Worm (Caenorhabditis elegans) whole organism, young adult: ENCODE results near the gene msh-5.

ENCODE experiments used
- D2030.7 ChIP-seq: fragments of 200-800 bp; sonication (Bioruptor generic); IDR thresholded peaks from 2 replicates; pipeline ENCODE4 v1.3.6; 2022; ENCODE audit warnings: missing genetic modification reagents, missing genetic modification characterization, missing compliant biosample characterization
- F39B2.1 ChIP-seq: fragments of 200-800 bp; sonication (Bioruptor generic); IDR thresholded peaks from 2 replicates; pipeline ENCODE4 v1.3.6; 2022; ENCODE audit warnings: missing genetic modification reagents, missing genetic modification characterization, missing compliant biosample characterization
- F49E8.2 ChIP-seq: sonication (generic microtip); optimal IDR thresholded peaks from 3 replicates; lab custom pipeline; 2017; ENCODE audit warnings: missing genetic modification characterization, mild to moderate bottlenecking, missing compliant biosample characterization, antibody characterized with exemption, moderate library complexity; ENCODE audit not compliant: insufficient read depth
- K11D2.4 ChIP-seq: fragments of 200-800 bp; sonication (Bioruptor generic); IDR thresholded peaks from 2 replicates; pipeline ENCODE4 v1.3.6; 2022; ENCODE audit warnings: missing genetic modification reagents, missing genetic modification characterization, missing compliant biosample characterization
- Y53G8AR.9 ChIP-seq: fragments of 200-800 bp; sonication (Bioruptor generic); conservative IDR thresholded peaks from 2 replicates; pipeline ENCODE4 v1.3.6; 2022; ENCODE audit warnings: missing genetic modification reagents, missing genetic modification characterization, missing compliant biosample characterization
- akir-1 ChIP-seq: fragments of 200-800 bp; sonication (Bioruptor generic); optimal IDR thresholded peaks from 2 replicates; lab custom pipeline; 2018; ENCODE audit warnings: mild to moderate bottlenecking, missing genetic modification characterization, moderate library complexity, missing compliant biosample characterization
- aptf-2 ChIP-seq: fragments of 200-800 bp; sonication (Bioruptor generic); conservative IDR thresholded peaks from 2 replicates; pipeline ENCODE4 v1.3.6; 2022; ENCODE audit warnings: missing genetic modification reagents, missing genetic modification characterization, missing compliant biosample characterization
- aptf-3 ChIP-seq: fragments of 200-800 bp; sonication (Bioruptor generic); IDR thresholded peaks from 2 replicates; pipeline ENCODE4 v1.3.6; 2022; ENCODE audit warnings: missing genetic modification characterization, missing compliant biosample characterization
- ceh-27 ChIP-seq: fragments of 200-800 bp; sonication (Bioruptor generic); optimal IDR thresholded peaks from 2 replicates; lab custom pipeline; 2018; ENCODE audit warnings: mild to moderate bottlenecking, missing genetic modification characterization, moderate library complexity, missing compliant biosample characterization
- egl-18 ChIP-seq: fragments of 200-800 bp; sonication (Bioruptor generic); IDR thresholded peaks from 2 replicates; pipeline ENCODE4 v1.3.6; 2022; ENCODE audit warnings: missing genetic modification reagents, missing genetic modification characterization, missing compliant biosample characterization
- ekl-4 ChIP-seq: fragments of 200-800 bp; sonication (Bioruptor generic); IDR thresholded peaks from 2 replicates; pipeline ENCODE4 v1.3.6; 2022; ENCODE audit warnings: missing genetic modification reagents, missing genetic modification characterization, missing compliant biosample characterization
- ets-4 ChIP-seq: fragments of 200-800 bp; sonication (Bioruptor generic); optimal IDR thresholded peaks from 2 replicates; lab custom pipeline; 2018; ENCODE audit warnings: mild to moderate bottlenecking, missing genetic modification characterization, missing compliant biosample characterization
- fkh-3 ChIP-seq: sonication (generic microtip); optimal IDR thresholded peaks from 2 replicates; lab custom pipeline; 2016; ENCODE audit warnings: mild to moderate bottlenecking, missing genetic modification characterization, missing compliant biosample characterization
- him-1 ChIP-seq: sonication (generic microtip); optimal IDR thresholded peaks from 2 replicates; lab custom pipeline; 2016; ENCODE audit warnings: missing genotype, missing genetic modification reagents, missing genetic modification characterization, missing compliant biosample characterization
- hlh-12 ChIP-seq: sonication (generic microtip); optimal IDR thresholded peaks from 2 replicates; lab custom pipeline; 2016; ENCODE audit warnings: missing genetic modification characterization, missing compliant biosample characterization
- hrde-1 ChIP-seq: sonication (generic microtip); optimal IDR thresholded peaks from 2 replicates; lab custom pipeline; 2016; ENCODE audit warnings: missing genetic modification characterization, mild to moderate bottlenecking, missing compliant biosample characterization, moderate library complexity, missing genotype, missing genetic modification reagents, borderline replicate concordance
- lag-1 ChIP-seq: fragments of 200-800 bp; sonication (Bioruptor generic); IDR thresholded peaks from 2 replicates; pipeline ENCODE4 v1.3.6; 2022; ENCODE audit warnings: missing genetic modification reagents, missing genetic modification characterization, missing compliant biosample characterization
- lin-35 ChIP-seq, 3 experiments: fragments of 150-350 bp in 2 of 3; sonication (generic microtip) in 1 of 3; optimal IDR thresholded peaks; 2 replicates each; lab custom pipeline; 2014 to 2018; ENCODE audit warnings: missing biosample characterization in 3 of 3, missing genetic modification characterization in 3 of 3, missing genetic modification reagents in 3 of 3
- lir-1 ChIP-seq: fragments of 200-800 bp; sonication (Bioruptor generic); conservative IDR thresholded peaks from 2 replicates; pipeline ENCODE4 v1.3.6; 2022; ENCODE audit warnings: missing genetic modification reagents, missing genetic modification characterization, missing compliant biosample characterization
- lsl-1 ChIP-seq: fragments of 200-800 bp; sonication (Bioruptor generic); optimal IDR thresholded peaks from 2 replicates; lab custom pipeline; 2018; ENCODE audit warnings: mild to moderate bottlenecking, missing genetic modification characterization, moderate library complexity, missing compliant biosample characterization
- madf-10 ChIP-seq: sonication (generic microtip); optimal IDR thresholded peaks from 2 replicates; lab custom pipeline; 2016; ENCODE audit warnings: mild to moderate bottlenecking, missing genetic modification characterization, missing compliant biosample characterization
- madf-8 ChIP-seq: fragments of 200-800 bp; sonication (Bioruptor generic); conservative IDR thresholded peaks from 2 replicates; pipeline ENCODE4 v1.3.6; 2022; ENCODE audit warnings: missing genetic modification reagents, missing genetic modification characterization, missing compliant biosample characterization
- mes-4 ChIP-seq: sonication (generic microtip); optimal IDR thresholded peaks from 2 replicates; lab custom pipeline; 2016; ENCODE audit warnings: missing genotype, missing genetic modification characterization, missing compliant biosample characterization
- nhr-27 ChIP-seq: fragments of 200-800 bp; sonication (Bioruptor generic); optimal IDR thresholded peaks from 2 replicates; lab custom pipeline; 2018; ENCODE audit warnings: mild to moderate bottlenecking, missing genetic modification characterization, moderate library complexity, missing compliant biosample characterization
- repo-1 ChIP-seq: sonication (generic microtip); optimal IDR thresholded peaks from 2 replicates; lab custom pipeline; 2017; ENCODE audit warnings: mild to moderate bottlenecking, missing genetic modification characterization, missing compliant biosample characterization
- sdz-38 ChIP-seq: sonication (generic microtip); optimal IDR thresholded peaks from 2 replicates; lab custom pipeline; 2016; ENCODE audit warnings: missing genotype, missing genetic modification characterization, missing compliant biosample characterization
- snpc-3.4 ChIP-seq: sonication (generic microtip); optimal IDR thresholded peaks from 2 replicates; lab custom pipeline; 2017; ENCODE audit warnings: missing genetic modification characterization, mild to moderate bottlenecking, missing compliant biosample characterization, antibody characterized with exemption, moderate library complexity, missing genotype, missing genetic modification reagents
- somi-1 ChIP-seq: fragments of 200-800 bp; sonication (Bioruptor generic); optimal IDR thresholded peaks from 2 replicates; lab custom pipeline; 2018; ENCODE audit warnings: mild to moderate bottlenecking, missing genetic modification characterization, missing compliant biosample characterization
- tbp1 ChIP-seq: fragments of 200-800 bp; sonication (Bioruptor generic); optimal IDR thresholded peaks from 2 replicates; lab custom pipeline; 2018; ENCODE audit warnings: mild to moderate bottlenecking, missing genetic modification characterization, missing compliant biosample characterization
- xnd-1 ChIP-seq: sonication (generic microtip); optimal IDR thresholded peaks from 2 replicates; lab custom pipeline; 2016; ENCODE audit warnings: missing genotype, missing genetic modification reagents, missing genetic modification characterization, missing compliant biosample characterization
- ztf-25 ChIP-seq: fragments of 200-800 bp; sonication (Bioruptor generic); IDR thresholded peaks from 2 replicates; pipeline ENCODE4 v1.3.6; 2022; ENCODE audit warnings: missing genetic modification reagents, missing genetic modification characterization, missing compliant biosample characterization
- ztf-26 ChIP-seq: sonication (generic microtip); optimal IDR thresholded peaks from 2 replicates; lab custom pipeline; 2017; ENCODE audit warnings: missing genetic modification characterization, missing compliant biosample characterization
- ztf-3 ChIP-seq: fragments of 200-800 bp; sonication (Bioruptor generic); optimal IDR thresholded peaks from 2 replicates; lab custom pipeline; 2018; ENCODE audit warnings: mild to moderate bottlenecking, missing genetic modification characterization, missing compliant biosample characterization

The msh-5 gene

ce11 chrIV:13190075-13190474 lies 35.0 kb downstream of the msh-5 start:
- no peak for TF ChIP-seq F39B2.1 (GFP tag; lab: Robert Waterston, UW)
- no peak for TF ChIP-seq hrde-1 (tag; lab: Kevin White, UChicago)
- TF ChIP-seq K11D2.4 (GFP tag; lab: Robert Waterston, UW): no peak
- no peak for TF ChIP-seq ztf-26 (tag; lab: Kevin White, UChicago)
- no peak for TF ChIP-seq xnd-1 (tag; lab: Kevin White, UChicago)
- TF ChIP-seq sdz-38 (tag; lab: Kevin White, UChicago): no peak
- TF ChIP-seq madf-10 (tag; lab: Kevin White, UChicago): no peak
- no peak for TF ChIP-seq somi-1 (GFP tag; lab: Kevin White, UChicago)
- no peak for TF ChIP-seq aptf-2 (GFP tag; lab: Robert Waterston, UW)
- no peak for TF ChIP-seq akir-1 (GFP tag; lab: Kevin White, UChicago)
- no peak for TF ChIP-seq D2030.7 (GFP tag; lab: Robert Waterston, UW)
- TF ChIP-seq ztf-3 (GFP tag; lab: Kevin White, UChicago): no peak
- no peak for TF ChIP-seq ekl-4 (GFP tag; lab: Robert Waterston, UW)
- no peak for TF ChIP-seq tbp1 (GFP tag; lab: Kevin White, UChicago)
- no peak for TF ChIP-seq lin-35 (GFP tag; optimal IDR thresholded peaks at IDR 0.05; lab: Kevin White, UChicago)
- TF ChIP-seq hlh-12 (tag; lab: Kevin White, UChicago): no peak

ce11 chrIV:13193239-13193638 lies 38.2 kb downstream of the msh-5 start, which contains the start of gene F58D2.5:
Gene F58D2.5, minus strand, starts transcription at chrIV:13193339.
- no peak for TF ChIP-seq fkh-3 (tag; lab: Kevin White, UChicago)
- TF ChIP-seq lsl-1 (GFP tag; lab: Kevin White, UChicago): no peak
- TF ChIP-seq lag-1 (GFP tag; lab: Robert Waterston, UW): no peak
- TF ChIP-seq hlh-12 (tag; lab: Kevin White, UChicago): no peak
- no peak for TF ChIP-seq madf-8 (GFP tag; lab: Robert Waterston, UW)
- TF ChIP-seq ekl-4 (GFP tag; lab: Robert Waterston, UW): no peak
- TF ChIP-seq ets-4 (GFP tag; lab: Kevin White, UChicago): no peak
- TF ChIP-seq D2030.7 (GFP tag; lab: Robert Waterston, UW): no peak
- TF ChIP-seq mes-4 (tag; lab: Kevin White, UChicago): no peak
- no peak for TF ChIP-seq hrde-1 (tag; lab: Kevin White, UChicago)
- no peak for TF ChIP-seq repo-1 (tag; lab: Kevin White, UChicago)
- TF ChIP-seq egl-18 (GFP tag; lab: Robert Waterston, UW): no peak

- TF ChIP-seq ztf-25 (GFP tag; lab: Robert Waterston, UW) (no peak), akir-1 (GFP tag; lab: Kevin White, UChicago) (no peak), hlh-12 (tag; lab: Kevin White, UChicago) (no peak), Y53G8AR.9 (GFP tag; lab: Robert Waterston, UW) (no peak)
These were observed 42.2 kb downstream of the msh-5 start, which contains the start of gene C48D1.1 for ce11 chrIV:13197282-13197681. Gene C48D1.1, minus strand, starts transcription at chrIV:13197382.

ce11 chrIV:13204037-13204436 lies 49.0 kb downstream of the msh-5 start, which contains the start of gene ced-3:
Gene ced-3, minus strand, starts transcription at chrIV:13204137.
- TF ChIP-seq snpc-3.4 (tag; lab: Kevin White, UChicago) (no peak), F49E8.2 (tag; lab: Kevin White, UChicago) (no peak), nhr-27 (tag; lab: Kevin White, UChicago) (no peak), akir-1 (GFP tag; lab: Kevin White, UChicago) (no peak), him-1 (no peak), ceh-27 (GFP tag; lab: Kevin White, UChicago) (no peak), aptf-3 (GFP tag; lab: Robert Waterston, UW) (no peak), lir-1 (GFP tag; lab: Robert Waterston, UW) (no peak)
